Worm (Caenorhabditis elegans) whole organism, L3 larva: Measurements from ENCODE around the gene oac-57.

ENCODE experiments used
- ZK546.5 ChIP-seq: sonication (generic microtip); optimal IDR thresholded peaks from 2 replicates; lab custom pipeline; 2017; ENCODE audit warnings: missing biosample characterization, missing genetic modification characterization
- ama-1 ChIP-seq: fragments of 150-350 bp; optimal IDR thresholded peaks from 2 replicates; lab custom pipeline; 2018
- elt-1 ChIP-seq: fragments of 150-350 bp; optimal IDR thresholded peaks from 2 replicates; lab custom pipeline; 2014; ENCODE audit warnings: missing biosample characterization, missing genetic modification characterization
- elt-3 ChIP-seq, 3 experiments: fragments of 150-350 bp in 1 of 3; sonication (generic microtip) in 2 of 3; optimal IDR thresholded peaks; 2 replicates in 2 of 3; 4 replicates in 1 of 3; lab custom pipeline; 2014 to 2017; ENCODE audit warnings: missing biosample characterization in 3 of 3, missing genetic modification characterization in 3 of 3
- fkh-10 ChIP-seq: sonication (generic microtip); optimal IDR thresholded peaks from 2 replicates; lab custom pipeline; 2017; ENCODE audit warnings: missing biosample characterization, missing genetic modification reagents, missing genetic modification characterization
- nhr-12 ChIP-seq: fragments of 150-350 bp; optimal IDR thresholded peaks from 2 replicates; lab custom pipeline; 2014; ENCODE audit warnings: missing biosample characterization, missing genetic modification characterization
- nhr-25 ChIP-seq: sonication (generic microtip); optimal IDR thresholded peaks from 2 replicates; lab custom pipeline; 2017; ENCODE audit warnings: missing biosample characterization, missing genetic modification characterization
- sea-2 ChIP-seq: fragments of 150-350 bp; sonication (generic microtip); optimal IDR thresholded peaks from 4 replicates; lab custom pipeline; 2014; ENCODE audit warnings: missing biosample characterization, missing genetic modification reagents, missing genetic modification characterization
- tbx-2 ChIP-seq: sonication (generic microtip); optimal IDR thresholded peaks from 2 replicates; lab custom pipeline; 2016; ENCODE audit warnings: mild to moderate bottlenecking, missing genetic modification characterization, missing compliant biosample characterization
- unc-62 ChIP-seq: fragments of 150-350 bp; sonication (generic microtip); optimal IDR thresholded peaks from 4 replicates; lab custom pipeline; 2014; ENCODE audit warnings: missing biosample characterization, missing genetic modification reagents, missing genetic modification characterization
- ztf-11 ChIP-seq: fragments of 150-350 bp; optimal IDR thresholded peaks from 2 replicates; lab custom pipeline; 2014; ENCODE audit warnings: missing biosample characterization, missing genetic modification characterization

DNA sequence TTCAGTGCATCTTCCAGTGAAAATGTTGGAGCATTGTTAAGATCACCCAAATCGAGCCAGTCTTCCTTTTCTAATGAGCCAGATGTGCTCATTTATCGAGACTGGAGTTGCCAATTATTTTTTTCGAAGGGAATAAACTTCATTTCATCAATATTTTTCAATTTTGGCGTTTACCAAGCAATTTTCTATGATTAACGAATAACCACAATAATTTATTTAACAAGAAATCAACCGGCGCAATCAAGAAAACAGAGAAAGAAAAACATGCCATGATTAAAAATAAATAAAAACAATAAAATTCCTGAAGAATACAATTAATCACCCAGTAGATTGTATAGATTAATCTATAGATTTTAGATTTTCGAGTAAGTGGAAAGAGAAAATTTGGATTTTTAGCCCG is 31.7 kb downstream of the oac-57 start, which contains the start of gene vps-8:
- TF ChIP-seq fkh-10 (GFP tag; lab: Kevin White, UChicago) (no peak), nhr-25 (tag; lab: Kevin White, UChicago) (no peak), unc-62 (GFP tag; lab: Kevin White, UChicago) (no peak), ama-1 (lab: Kevin White, UChicago) (no peak), tbx-2 (no peak), sea-2 (no peak), elt-1 (tag; lab: Kevin White, UChicago) (no peak), ZK546.5 (tag; lab: Kevin White, UChicago) (no peak), elt-3 (tag; optimal IDR thresholded peaks at IDR 0.05; lab: Kevin White, UChicago) (no peak), nhr-12 (no peak), ztf-11 (no peak)
